Fruit fly (Drosophila melanogaster) Kc167 (cell line): Measurements from ENCODE around the gene Ugt37E1.

Source experiments
- Myc ChIP-seq: fragments of >200 bp; optimal IDR thresholded peaks from 2 replicates; lab custom pipeline; 2017; ENCODE audit warnings: missing external identifiers
- h ChIP-seq: fragments of >200 bp; optimal IDR thresholded peaks from 3 replicates; lab custom pipeline; 2018; ENCODE audit warnings: missing external identifiers
- insv ChIP-seq: fragments of >200 bp; optimal IDR thresholded peaks from 3 replicates; lab custom pipeline; 2018; ENCODE audit warnings: missing external identifiers
- psq ChIP-seq: fragments of >200 bp; optimal IDR thresholded peaks from 2 replicates; lab custom pipeline; 2017; ENCODE audit warnings: missing external identifiers
- ttk ChIP-seq: sonication (Bioruptor generic); optimal IDR thresholded peaks from 2 replicates; lab custom pipeline; 2017; ENCODE audit warnings: missing external identifiers

dm6 chr2L:16808752-16809151 is 12.4 kb downstream of the Ugt37E1 start:
- TF ChIP-seq insv (lab: Kevin White, UChicago) (no peak), psq (lab: Kevin White, UChicago) (no peak), Myc (lab: Kevin White, UChicago) (no peak), ttk (lab: Kevin White, UChicago) (no peak), h (no peak)
